Fruit fly (Drosophila melanogaster) whole organism, embryonic: ENCODE data around the gene CG9132.

Source experiments
- Aef1 ChIP-seq: fragments of 200-800 bp; sonication (Bioruptor generic); IDR thresholded peaks from 3 replicates; pipeline ENCODE4 v1.3.6; 2022; ENCODE audit warnings: missing biosample characterization, missing genetic modification characterization
- BEAF-32 ChIP-seq: fragments of 200-800 bp; sonication (Bioruptor generic); optimal IDR thresholded peaks from 3 replicates; lab custom pipeline; 2017; ENCODE audit warnings: missing biosample characterization, missing genetic modification characterization, mild to moderate bottlenecking, moderate library complexity, missing genetic modification reagents
- CG10654 ChIP-seq: fragments of 200-800 bp; sonication (Bioruptor generic); optimal IDR thresholded peaks from 2 replicates; lab custom pipeline; 2016; ENCODE audit warnings: missing biosample characterization, missing genetic modification characterization
- CG11504 ChIP-seq: fragments of 200-800 bp; sonication (Bioruptor generic); optimal IDR thresholded peaks from 3 replicates; lab custom pipeline; 2019; ENCODE audit warnings: missing biosample characterization, mild to moderate bottlenecking, missing genetic modification characterization, moderate library complexity
- CG11695 ChIP-seq: fragments of 200-800 bp; sonication (Bioruptor generic); IDR thresholded peaks from 3 replicates; pipeline ENCODE4 v1.3.6; 2022; ENCODE audit warnings: missing biosample characterization, missing genetic modification characterization
- CG11696 ChIP-seq: fragments of 200-800 bp; sonication (Bioruptor generic); IDR thresholded peaks from 2 replicates; pipeline ENCODE4 v1.3.6; 2022; ENCODE audit warnings: missing biosample characterization, missing genetic modification characterization
- CG12155 ChIP-seq: fragments of 200-800 bp; sonication (Bioruptor generic); optimal IDR thresholded peaks from 3 replicates; lab custom pipeline; 2016; ENCODE audit warnings: missing biosample characterization, missing genetic modification characterization
- CG12236 ChIP-seq: fragments of 200-800 bp; sonication (Bioruptor generic); optimal IDR thresholded peaks from 2 replicates; lab custom pipeline; 2016; ENCODE audit warnings: missing biosample characterization, missing genetic modification characterization
- CG14050 ChIP-seq: fragments of 200-800 bp; sonication (Bioruptor generic); IDR thresholded peaks from 3 replicates; pipeline ENCODE4 v1.3.6; 2022; ENCODE audit warnings: missing biosample characterization, missing genetic modification characterization
- CG1603 ChIP-seq: fragments of 200-800 bp; sonication (Bioruptor generic); optimal IDR thresholded peaks from 2 replicates; lab custom pipeline; 2019; ENCODE audit warnings: missing biosample characterization, mild to moderate bottlenecking, missing genetic modification characterization, moderate library complexity
- CG1647 ChIP-seq: fragments of 200-800 bp; sonication (Bioruptor generic); optimal IDR thresholded peaks from 3 replicates; lab custom pipeline; 2016; ENCODE audit warnings: missing biosample characterization, missing genetic modification characterization
- CG17361 ChIP-seq: fragments of 200-800 bp; sonication (Bioruptor generic); IDR thresholded peaks from 3 replicates; pipeline ENCODE4 v1.3.6; 2022; ENCODE audit warnings: missing biosample characterization, missing genetic modification characterization
- CG18476 ChIP-seq: fragments of 200-800 bp; sonication (Bioruptor generic); optimal IDR thresholded peaks from 2 replicates; lab custom pipeline; 2016; ENCODE audit warnings: missing biosample characterization, mild to moderate bottlenecking, missing genetic modification characterization
- CG2678 ChIP-seq: fragments of 200-800 bp; sonication (Bioruptor generic); optimal IDR thresholded peaks from 3 replicates; lab custom pipeline; 2019; ENCODE audit warnings: missing biosample characterization, mild to moderate bottlenecking, missing genetic modification characterization, moderate library complexity
- CG30403 ChIP-seq: fragments of 200-800 bp; sonication (Bioruptor generic); optimal IDR thresholded peaks from 3 replicates; lab custom pipeline; 2016; ENCODE audit warnings: missing biosample characterization, missing genetic modification characterization
- CG32532 ChIP-seq: fragments of 200-800 bp; sonication (Bioruptor generic); IDR thresholded peaks from 2 replicates; pipeline ENCODE4 v1.3.6; 2022; ENCODE audit warnings: missing biosample characterization, missing genetic modification characterization
- CG3407 ChIP-seq: fragments of 200-800 bp; sonication (Bioruptor generic); optimal IDR thresholded peaks from 2 replicates; lab custom pipeline; 2018; ENCODE audit warnings: missing biosample characterization, mild to moderate bottlenecking, missing genetic modification characterization
- CG34376 ChIP-seq: fragments of 200-800 bp; sonication (Bioruptor generic); optimal IDR thresholded peaks from 2 replicates; lab custom pipeline; 2018; ENCODE audit warnings: missing biosample characterization, mild to moderate bottlenecking, missing genetic modification characterization
- CG5245 ChIP-seq: fragments of 200-800 bp; sonication (Bioruptor generic); optimal IDR thresholded peaks from 3 replicates; lab custom pipeline; 2016; ENCODE audit warnings: missing biosample characterization, missing genetic modification characterization
- CG7839 ChIP-seq: fragments of 200-800 bp; sonication (Bioruptor generic); optimal IDR thresholded peaks from 3 replicates; lab custom pipeline; 2018; ENCODE audit warnings: missing biosample characterization, mild to moderate bottlenecking, missing genetic modification characterization, moderate library complexity
- CG7963 ChIP-seq: fragments of 200-800 bp; sonication (Bioruptor generic); IDR thresholded peaks from 3 replicates; pipeline ENCODE4 v1.3.6; 2022; ENCODE audit warnings: missing biosample characterization, missing genetic modification characterization; ENCODE audit not compliant: partially characterized antibody
- Camta ChIP-seq: fragments of 200-800 bp; sonication (Bioruptor generic); optimal IDR thresholded peaks from 2 replicates; lab custom pipeline; 2016; ENCODE audit warnings: missing biosample characterization, missing genetic modification characterization
- D19A ChIP-seq: fragments of 200-800 bp; optimal IDR thresholded peaks from 3 replicates; lab custom pipeline; 2019; ENCODE audit warnings: missing biosample characterization, mild to moderate bottlenecking, missing genetic modification characterization, moderate library complexity
- Doc3 ChIP-seq: fragments of 200-800 bp; sonication (Bioruptor generic); IDR thresholded peaks from 3 replicates; pipeline ENCODE4 v1.3.6; 2022; ENCODE audit warnings: missing biosample characterization, missing genetic modification characterization; ENCODE audit not compliant: partially characterized antibody
- Drgx ChIP-seq: fragments of 200-800 bp; sonication (Bioruptor generic); IDR thresholded peaks from 2 replicates; pipeline ENCODE4 v1.3.6; 2022; ENCODE audit warnings: missing biosample characterization, missing genetic modification characterization
- Ets65A ChIP-seq: fragments of 200-800 bp; sonication (Bioruptor generic); peaks from one replicate; lab custom pipeline; 2016; ENCODE audit warnings: missing biosample characterization, missing genetic modification characterization
- HLH3B ChIP-seq: fragments of 200-800 bp; sonication (Bioruptor generic); IDR thresholded peaks from 2 replicates; pipeline ENCODE4 v1.3.6; 2022; ENCODE audit warnings: missing biosample characterization, missing genetic modification characterization
- HLH4C ChIP-seq: fragments of 200-800 bp; sonication (Bioruptor generic); IDR thresholded peaks from 3 replicates; pipeline ENCODE4 v1.3.6; 2022; ENCODE audit warnings: missing biosample characterization, missing genetic modification characterization; ENCODE audit not compliant: partially characterized antibody
- Hr51 ChIP-seq, 2 experiments: fragments of 200-800 bp; sonication (Bioruptor generic); optimal IDR thresholded peaks; 2 replicates in 1 of 2; 3 replicates in 1 of 2; lab custom pipeline; 2016 to 2018; ENCODE audit warnings: missing biosample characterization in 2 of 2, missing genetic modification characterization in 2 of 2, mild to moderate bottlenecking in 1 of 2, moderate library complexity in 1 of 2
- Med ChIP-seq: fragments of 200-800 bp; sonication (Bioruptor generic); peaks from one replicate; lab custom pipeline; 2016; ENCODE audit warnings: missing biosample characterization, missing genetic modification characterization, mild to moderate bottlenecking, inconsistent platforms, moderate library complexity
- NC2β ChIP-seq: fragments of 200-800 bp; sonication (Bioruptor generic); optimal IDR thresholded peaks from 2 replicates; lab custom pipeline; 2016; ENCODE audit warnings: missing biosample characterization, missing genetic modification characterization
- NfI ChIP-seq: fragments of 200-800 bp; sonication (Bioruptor generic); optimal IDR thresholded peaks from 3 replicates; lab custom pipeline; 2018; ENCODE audit warnings: missing biosample characterization, mild to moderate bottlenecking, missing genetic modification characterization, moderate library complexity
- Sox100B ChIP-seq: fragments of 200-800 bp; sonication (Bioruptor generic); optimal IDR thresholded peaks from 3 replicates; lab custom pipeline; 2018; ENCODE audit warnings: missing biosample characterization, mild to moderate bottlenecking, missing genetic modification characterization
- Xrp1 ChIP-seq: fragments of 200-800 bp; sonication (Bioruptor generic); IDR thresholded peaks from 2 replicates; pipeline ENCODE4 v1.3.6; 2022; ENCODE audit warnings: missing biosample characterization, missing genetic modification characterization
- cwo ChIP-seq: fragments of 200-800 bp; sonication (Bioruptor generic); optimal IDR thresholded peaks from 3 replicates; lab custom pipeline; 2017; ENCODE audit warnings: missing biosample characterization, missing genetic modification characterization, mild to moderate bottlenecking, moderate library complexity, missing genetic modification reagents
- dan ChIP-seq: fragments of 200-800 bp; sonication (Bioruptor generic); IDR thresholded peaks from 2 replicates; pipeline ENCODE4 v1.3.6; 2022; ENCODE audit warnings: missing biosample characterization, missing genetic modification characterization
- dmrt99B ChIP-seq: fragments of 200-800 bp; sonication (Bioruptor generic); optimal IDR thresholded peaks from 2 replicates; lab custom pipeline; 2018; ENCODE audit warnings: missing biosample characterization, mild to moderate bottlenecking, missing genetic modification characterization, moderate library complexity
- gcm ChIP-seq: fragments of 200-800 bp; sonication (Bioruptor generic); optimal IDR thresholded peaks from 2 replicates; lab custom pipeline; 2019; ENCODE audit warnings: missing biosample characterization, mild to moderate bottlenecking, missing genetic modification characterization, moderate library complexity
- gem ChIP-seq: fragments of 200-800 bp; sonication (Bioruptor generic); optimal IDR thresholded peaks from 2 replicates; lab custom pipeline; 2019; ENCODE audit warnings: missing biosample characterization, mild to moderate bottlenecking, missing genetic modification characterization, moderate library complexity
- gfzf ChIP-seq: fragments of 200-800 bp; sonication (Bioruptor generic); optimal IDR thresholded peaks from 2 replicates; lab custom pipeline; 2016; ENCODE audit warnings: missing biosample characterization, mild to moderate bottlenecking, missing genetic modification characterization, moderate library complexity
- grau ChIP-seq: fragments of 200-800 bp; optimal IDR thresholded peaks from 3 replicates; lab custom pipeline; 2019; ENCODE audit warnings: missing biosample characterization, mild to moderate bottlenecking, missing genetic modification characterization, moderate library complexity
- h ChIP-seq: fragments of >200 bp; optimal IDR thresholded peaks from 2 replicates; lab custom pipeline; 2017
- hkb ChIP-seq, 2 experiments: fragments of 200-800 bp in 1 of 2; fragments of >200 bp in 1 of 2; sonication (Bioruptor generic) in 1 of 2; IDR thresholded peaks in 1 of 2; optimal IDR thresholded peaks in 1 of 2; 2 replicates each; pipeline versions ENCODE4 v1.3.6 to Lab custom; 2017 to 2022; ENCODE audit warnings: missing biosample characterization in 1 of 2, missing genetic modification characterization in 1 of 2
- insv ChIP-seq, 2 experiments: fragments of 200-800 bp; sonication (Bioruptor generic); optimal IDR thresholded peaks; 3 replicates each; lab custom pipeline; 2016 to 2018; ENCODE audit warnings: missing biosample characterization in 2 of 2, missing genetic modification characterization in 2 of 2
- pan ChIP-seq, 4 experiments: fragments of >200 bp in 3 of 4; fragments of 200-800 bp in 1 of 4; sonication (Bioruptor generic) in 1 of 4; optimal IDR thresholded peaks in 3 of 4; IDR thresholded peaks in 1 of 4; 2 replicates each; pipeline versions ENCODE4 v1.3.6 to Lab custom; 2017 to 2022; ENCODE audit warnings: missing biosample characterization in 2 of 4, missing genetic modification characterization in 2 of 4, mixed read lengths in 1 of 4
- phol ChIP-seq: fragments of 200-800 bp; sonication (Bioruptor generic); optimal IDR thresholded peaks from 3 replicates; lab custom pipeline; 2018; ENCODE audit warnings: missing biosample characterization, mild to moderate bottlenecking, missing genetic modification characterization, moderate library complexity
- rib ChIP-seq: fragments of 200-800 bp; sonication (Bioruptor generic); IDR thresholded peaks from 2 replicates; pipeline ENCODE4 v1.3.6; 2022; ENCODE audit warnings: missing biosample characterization, missing genetic modification characterization
- slou ChIP-seq: fragments of 200-800 bp; sonication (Bioruptor generic); optimal IDR thresholded peaks from 3 replicates; lab custom pipeline; 2016; ENCODE audit warnings: missing biosample characterization, missing genetic modification characterization
- tin ChIP-seq: fragments of 200-800 bp; sonication (Bioruptor generic); optimal IDR thresholded peaks from 3 replicates; lab custom pipeline; 2016; ENCODE audit warnings: missing biosample characterization, missing genetic modification characterization
- wek ChIP-seq: fragments of 200-800 bp; sonication (Bioruptor generic); optimal IDR thresholded peaks from 3 replicates; lab custom pipeline; 2018; ENCODE audit warnings: missing biosample characterization, mild to moderate bottlenecking, missing genetic modification characterization, moderate library complexity

The CG9132 gene

DNA sequence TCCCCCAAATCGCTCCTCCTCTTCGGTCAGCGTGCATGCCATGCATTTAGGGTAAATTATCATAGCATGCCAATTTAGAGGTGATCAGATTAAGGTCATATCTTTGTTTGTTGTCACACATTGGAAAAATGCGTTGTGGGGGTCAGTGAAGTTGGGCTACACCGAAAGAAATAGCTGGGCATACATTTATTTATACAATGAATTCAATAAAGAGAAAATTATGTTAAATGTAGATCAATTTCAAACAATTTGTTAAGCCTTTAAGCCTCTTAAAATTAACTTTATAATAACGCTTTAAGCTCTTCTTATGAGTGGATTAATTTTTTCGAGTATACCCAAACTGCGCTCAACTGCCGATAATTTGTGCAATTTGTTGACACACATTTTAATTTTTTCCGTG, 13.8 kb upstream of the CG9132 start (continued):
- TF ChIP-seq CG14050 (GFP tag; lab: Robert Waterston, UW) (no peak), h (lab: Kevin White, UChicago) (no peak), CG32532 (GFP tag; lab: Robert Waterston, UW) (no peak), dmrt99B (tag; lab: Kevin White, UChicago) (peak; percentile 46), CG18476 (GFP tag; lab: Kevin White, UChicago) (no peak), dan (GFP tag; lab: Robert Waterston, UW) (no peak), gem (peak; percentile 15), BEAF-32 (no peak), hkb (optimal IDR thresholded peaks at IDR 0.05; lab: Kevin White, UChicago) (no peak), hkb (GFP tag; IDR thresholded peaks at IDR 0.05; lab: Robert Waterston, UW) (no peak), CG10654 (GFP tag; lab: Kevin White, UChicago) (no peak), Xrp1 (GFP tag; lab: Robert Waterston, UW) (no peak), HLH3B (GFP tag; lab: Robert Waterston, UW) (0 out of 2 replicates have a peak, but pooled peaks have one; percentile 12), NfI (GFP tag; lab: Kevin White, UChicago) (no peak), CG1603 (tag; lab: Kevin White, UChicago) (peak; percentile 10), CG5245 (GFP tag; lab: Kevin White, UChicago) (no peak), CG1647 (GFP tag; lab: Kevin White, UChicago) (no peak), CG11504 (tag; lab: Kevin White, UChicago) (peak; percentile 37), rib (GFP tag; lab: Robert Waterston, UW) (no peak), CG30403 (GFP tag; lab: Kevin White, UChicago) (peak; percentile 3), CG17361 (GFP tag; lab: Robert Waterston, UW) (0 out of 3 replicates have a peak, but pooled peaks have one; percentile 9), Camta (GFP tag; lab: Kevin White, UChicago) (no peak), Med (GFP tag; lab: Kevin White, UChicago) (peak; percentile 36), D19A (no peak), CG7839 (peak; percentile 20), NC2β (GFP tag; lab: Kevin White, UChicago) (no peak), grau (tag; lab: Kevin White, UChicago) (peak; percentile 31), pan (optimal IDR thresholded peaks at IDR 0.05; lab: Kevin White, UChicago) (no peak), pan (GFP tag; optimal IDR thresholded peaks at IDR 0.05 in 1 of 2, IDR thresholded peaks at IDR 0.05 in 1 of 2) (no peak), gcm (GFP tag; lab: Kevin White, UChicago) (no peak), HLH4C (GFP tag; lab: Robert Waterston, UW) (no peak), Doc3 (no peak), CG12155 (GFP tag; lab: Kevin White, UChicago) (no peak), wek (GFP tag; lab: Kevin White, UChicago) (no peak), Hr51 (GFP tag; optimal IDR thresholded peaks at IDR 0.05; lab: Kevin White, UChicago) (peak in 1 of 2 experiments; percentile 20), Sox100B (GFP tag; lab: Kevin White, UChicago) (no peak), Ets65A (GFP tag; lab: Kevin White, UChicago) (peak; percentile 57), CG12236 (GFP tag; lab: Kevin White, UChicago) (no peak), CG11695 (GFP tag; lab: Robert Waterston, UW) (no peak), CG11696 (GFP tag; lab: Robert Waterston, UW) (no peak), CG34376 (GFP tag; lab: Kevin White, UChicago) (no peak), CG7963 (GFP tag; lab: Robert Waterston, UW) (no peak), cwo (GFP tag; lab: Kevin White, UChicago) (no peak), Aef1 (GFP tag; lab: Robert Waterston, UW) (no peak), tin (no peak), Drgx (peak; percentile 21; the same call in 1 of the 2 replicates), phol (tag; lab: Kevin White, UChicago) (peak; percentile 9), insv (GFP tag; optimal IDR thresholded peaks at IDR 0.05; lab: Kevin White, UChicago) (no peak), CG2678 (tag; lab: Kevin White, UChicago) (peak; percentile 4), CG3407 (GFP tag; lab: Kevin White, UChicago) (no peak), slou (GFP tag; lab: Kevin White, UChicago) (no peak), gfzf (GFP tag; lab: Kevin White, UChicago) (no peak)
